Worm (Caenorhabditis elegans): ENCODE measurements around the gene col-84.
A peak's percentile ranks its signal among the peaks of the same experiment; 100 is the strongest.

The col-84 gene

DNA sequence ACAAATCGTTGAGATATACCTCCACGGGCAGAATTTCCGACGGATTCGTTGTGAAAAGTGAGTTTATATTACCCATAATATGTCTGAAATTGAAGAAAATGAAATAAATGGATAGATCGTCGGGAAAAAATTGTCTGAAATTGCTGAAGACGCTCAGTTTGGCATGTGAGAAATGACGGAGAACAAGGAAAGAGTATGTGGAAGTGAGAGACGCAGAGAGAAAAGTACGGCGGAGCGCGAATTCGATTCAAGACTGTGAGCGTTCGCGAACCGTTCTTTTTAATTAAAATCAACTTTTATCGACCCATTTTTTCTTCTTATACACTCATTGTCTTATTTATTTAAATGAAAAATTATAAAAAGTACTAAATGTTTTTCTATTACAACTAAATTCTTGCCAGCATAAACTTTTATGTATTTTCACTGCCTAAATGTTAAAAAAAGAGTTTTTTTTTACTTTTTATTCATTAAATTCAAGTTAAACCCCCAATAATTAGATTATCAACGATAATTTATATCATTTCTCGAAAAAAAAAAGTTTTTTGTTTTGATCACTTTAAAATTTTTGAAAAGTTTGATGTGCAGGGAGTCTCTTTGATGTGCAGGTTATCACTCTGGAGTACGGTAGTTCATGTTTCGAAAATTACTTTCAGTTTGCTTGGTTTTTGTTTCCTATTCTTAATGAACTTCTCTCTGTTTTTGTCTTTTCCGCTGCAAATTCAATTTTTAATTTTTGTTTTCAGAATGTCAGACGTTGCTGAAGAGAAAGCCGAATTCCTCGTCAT lies 47.6 kb downstream of the col-84 start, which contains the start of the genes vps-15 and hmg-12:
Gene vps-15, minus strand, starts transcription at position 83 of the 785 bp plus-strand sequence.
Gene hmg-12, plus strand, starts transcription at position 744 of the 785 bp plus-strand sequence.
- TF ChIP-seq pqm-1 (tag; optimal IDR thresholded peaks at IDR 0.05) (no peak), jun-1 (tag; optimal IDR thresholded peaks at IDR 0.05) (no peak), ztf-4 (tag; optimal IDR thresholded peaks at IDR 0.05) (no peak), hmg-11 (tag; optimal IDR thresholded peaks at IDR 0.05) (peak; percentile 67), nfya-1 (tag; optimal IDR thresholded peaks at IDR 0.05; ENCODE audit: insufficient read depth) (peak; percentile 24), sea-2 (GFP tag; optimal IDR thresholded peaks at IDR 0.05) (no peak), nhr-23 (tag; optimal IDR thresholded peaks at IDR 0.05) (no peak), ZK546.5 (tag; optimal IDR thresholded peaks at IDR 0.05) (peak; percentile 11), aly-2 (tag; optimal IDR thresholded peaks at IDR 0.05) (no peak), daf-12 (tag; optimal IDR thresholded peaks at IDR 0.05) (no peak), nhr-237 (tag; optimal IDR thresholded peaks at IDR 0.05) (no peak), nhr-67 (tag; optimal IDR thresholded peaks at IDR 0.05) (no peak), nhr-25 (tag; optimal IDR thresholded peaks at IDR 0.05) (no peak), zag-1 (tag; optimal IDR thresholded peaks at IDR 0.05) (no peak), lin-15B (tag; optimal IDR thresholded peaks at IDR 0.05) (peak; percentile 54), ceh-28 (tag; optimal IDR thresholded peaks at IDR 0.05) (no peak), pha-4 (tag; optimal IDR thresholded peaks at IDR 0.05) (no peak), nhr-77 (tag; optimal IDR thresholded peaks at IDR 0.05) (no peak)

DNA sequence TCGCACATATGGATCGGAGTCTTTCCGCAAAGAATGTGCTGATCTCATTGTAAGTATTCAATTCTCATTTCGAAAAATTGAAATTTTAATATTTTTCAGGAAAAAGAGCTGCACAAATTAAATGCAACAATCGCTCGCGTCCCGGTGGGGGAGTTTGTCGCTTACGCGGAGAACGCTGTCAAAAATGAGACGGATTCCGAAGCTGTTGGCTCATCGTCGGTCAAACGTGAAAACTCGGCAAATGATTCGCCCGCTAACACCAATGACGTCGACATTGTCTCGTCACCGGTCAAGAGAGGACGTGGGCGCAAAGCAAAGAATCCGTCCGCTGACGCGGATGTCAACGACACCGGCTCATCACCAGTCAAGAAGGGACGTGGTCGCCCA lies 48.2 kb downstream of the col-84 start:
- TF ChIP-seq nhr-25 (tag; optimal IDR thresholded peaks at IDR 0.05) = no peak

DNA sequence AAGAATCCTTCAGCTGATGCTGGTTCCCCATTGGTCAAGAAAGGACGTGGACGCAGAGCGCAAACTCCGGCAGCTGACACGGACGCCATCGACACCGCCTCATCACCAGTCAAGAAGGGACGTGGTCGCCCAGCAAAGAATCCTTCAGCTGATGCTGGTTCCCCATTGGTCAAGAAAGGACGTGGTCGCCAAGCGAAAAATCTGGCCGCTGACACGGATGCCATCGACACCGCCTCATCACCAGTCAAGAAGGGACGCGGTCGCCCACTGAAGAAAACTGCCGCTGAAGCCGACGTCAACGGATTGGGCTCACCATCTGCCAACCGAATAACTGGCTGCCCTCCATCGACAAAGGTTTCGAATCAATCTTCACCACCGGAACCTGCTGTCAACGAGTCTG lies 48.6 kb downstream of the col-84 start:
- TF ChIP-seq pha-4 (tag; optimal IDR thresholded peaks at IDR 0.05) (no peak), unc-62 (GFP tag; optimal IDR thresholded peaks at IDR 0.05) (no peak), R02D3.7 (tag; optimal IDR thresholded peaks at IDR 0.05) (no peak), nhr-77 (tag; optimal IDR thresholded peaks at IDR 0.05) (no peak), ceh-16 (tag; optimal IDR thresholded peaks at IDR 0.05) (no peak), skn-1 (tag; optimal IDR thresholded peaks at IDR 0.05) (no peak), nhr-76 (tag; optimal IDR thresholded peaks at IDR 0.05) (no peak)

DNA sequence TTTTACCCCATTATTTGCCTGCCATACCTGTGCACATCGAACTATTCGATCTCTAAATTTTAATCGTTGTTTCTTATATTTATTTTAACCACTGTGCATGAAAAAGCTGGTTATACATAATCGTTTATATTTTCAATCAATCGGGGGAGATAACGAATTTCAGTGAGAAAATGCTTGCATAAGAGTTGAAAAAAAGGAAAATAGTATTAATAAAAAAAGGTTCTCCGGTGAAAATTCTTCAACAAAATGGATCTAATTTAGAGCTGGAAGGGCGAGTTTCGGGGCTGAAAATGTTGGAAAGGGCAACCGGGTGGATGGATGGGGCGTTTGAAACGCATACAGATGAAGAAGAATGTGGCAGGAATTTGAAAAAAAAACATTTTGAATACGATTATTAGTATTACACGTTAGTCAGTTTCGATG lies 49.2 kb downstream of the col-84 start:
- TF ChIP-seq pha-4 (tag; optimal IDR thresholded peaks at IDR 0.05) (no peak), ama-1 (optimal IDR thresholded peaks at IDR 0.05) (peak; percentile 57), nhr-77 (tag; optimal IDR thresholded peaks at IDR 0.05) (no peak), nhr-76 (tag; optimal IDR thresholded peaks at IDR 0.05) (no peak), ztf-11 (tag; optimal IDR thresholded peaks at IDR 0.05) (no peak), lin-15B (tag; optimal IDR thresholded peaks at IDR 0.05) (no peak), mdl-1 (tag; optimal IDR thresholded peaks at IDR 0.05) (no peak)
